Worm (Caenorhabditis elegans) whole organism, midembryonic: ENCODE measurements around the gene fipr-2.

Experiments used
- T22C8.4 ChIP-seq: fragments of 200-800 bp; sonication (Bioruptor generic); IDR thresholded peaks from 2 replicates; pipeline ENCODE4 v1.3.6; 2022; ENCODE audit warnings: missing genetic modification characterization, missing compliant biosample characterization
- flt-1 ChIP-seq: fragments of 200-800 bp; sonication (Bioruptor generic); IDR thresholded peaks from 2 replicates; pipeline ENCODE4 v1.3.6; 2022; ENCODE audit warnings: missing genetic modification characterization, missing compliant biosample characterization
- klf-2 ChIP-seq: fragments of 200-800 bp; sonication (Bioruptor generic); conservative IDR thresholded peaks from 2 replicates; pipeline ENCODE4 v1.3.6; 2022; ENCODE audit warnings: missing genetic modification reagents, missing genetic modification characterization, missing compliant biosample characterization
- med-1 ChIP-seq: sonication (generic microtip); optimal IDR thresholded peaks from 2 replicates; lab custom pipeline; 2017; ENCODE audit warnings: missing genetic modification characterization, mild to moderate bottlenecking, missing compliant biosample characterization, antibody characterized with exemption, missing genetic modification reagents; ENCODE audit not compliant: insufficient read depth
- ref-1 ChIP-seq: fragments of 200-800 bp; sonication (Bioruptor generic); conservative IDR thresholded peaks from 2 replicates; pipeline ENCODE4 v1.3.6; 2022; ENCODE audit warnings: missing genetic modification reagents, missing genetic modification characterization, missing compliant biosample characterization
- tab-1 ChIP-seq: fragments of 200-800 bp; sonication (Bioruptor generic); IDR thresholded peaks from 2 replicates; pipeline ENCODE4 v1.3.6; 2022; ENCODE audit warnings: missing genetic modification characterization, missing compliant biosample characterization
- ztf-23 ChIP-seq: fragments of 200-800 bp; sonication (Bioruptor generic); IDR thresholded peaks from 2 replicates; pipeline ENCODE4 v1.3.6; 2022; ENCODE audit warnings: missing genetic modification reagents, missing genetic modification characterization, missing compliant biosample characterization
- ztf-29 ChIP-seq: fragments of 200-800 bp; sonication (Bioruptor generic); IDR thresholded peaks from 2 replicates; pipeline ENCODE4 v1.3.6; 2022; ENCODE audit warnings: missing genetic modification reagents, missing genetic modification characterization, missing compliant biosample characterization

ce11 chrV:12329173-12329572, 36.0 kb upstream of the fipr-2 start:
- TF ChIP-seq ref-1 (no peak), T22C8.4 (GFP tag; lab: Robert Waterston, UW) (no peak), tab-1 (GFP tag; lab: Robert Waterston, UW) (no peak), med-1 (no peak), ztf-23 (GFP tag; lab: Robert Waterston, UW) (no peak), ztf-29 (GFP tag; lab: Robert Waterston, UW) (no peak), klf-2 (GFP tag; lab: Robert Waterston, UW) (no peak), flt-1 (GFP tag; lab: Robert Waterston, UW) (no peak)
